Worm (Caenorhabditis elegans) whole organism, L3 larva: ENCODE data around the gene R02F2.9.

Source experiments
- R02D3.7 ChIP-seq: fragments of 150-350 bp; optimal IDR thresholded peaks from 2 replicates; lab custom pipeline; 2014; ENCODE audit warnings: missing biosample characterization, missing genetic modification characterization
- ZK546.5 ChIP-seq: sonication (generic microtip); optimal IDR thresholded peaks from 2 replicates; lab custom pipeline; 2017; ENCODE audit warnings: missing biosample characterization, missing genetic modification characterization
- aly-2 ChIP-seq: fragments of 150-350 bp; optimal IDR thresholded peaks from 2 replicates; lab custom pipeline; 2014; ENCODE audit warnings: missing biosample characterization, missing genetic modification characterization
- ama-1 ChIP-seq: fragments of 150-350 bp; optimal IDR thresholded peaks from 2 replicates; lab custom pipeline; 2018
- ceh-16 ChIP-seq: sonication (generic microtip); optimal IDR thresholded peaks from 2 replicates; lab custom pipeline; 2017; ENCODE audit warnings: missing biosample characterization, missing genetic modification characterization
- ceh-28 ChIP-seq: fragments of 150-350 bp; optimal IDR thresholded peaks from 2 replicates; lab custom pipeline; 2014; ENCODE audit warnings: missing biosample characterization, missing genetic modification reagents, missing genetic modification characterization
- daf-12 ChIP-seq: fragments of 150-350 bp; optimal IDR thresholded peaks from 2 replicates; lab custom pipeline; 2014; ENCODE audit warnings: missing biosample characterization, missing genetic modification reagents, missing genetic modification characterization
- egl-27 ChIP-seq: sonication (generic microtip); optimal IDR thresholded peaks from 4 replicates; lab custom pipeline; 2017; ENCODE audit warnings: missing biosample characterization, missing genetic modification reagents, missing genetic modification characterization
- egl-5 ChIP-seq: fragments of 150-350 bp; optimal IDR thresholded peaks from 2 replicates; lab custom pipeline; 2017; ENCODE audit warnings: missing biosample characterization, missing genetic modification reagents, missing genetic modification characterization, inconsistent platforms
- elt-2 ChIP-seq: sonication (generic microtip); optimal IDR thresholded peaks from 2 replicates; lab custom pipeline; 2016; ENCODE audit warnings: missing genetic modification reagents, mild to moderate bottlenecking, missing genetic modification characterization, missing compliant biosample characterization
- elt-3 ChIP-seq, 3 experiments: fragments of 150-350 bp in 1 of 3; sonication (generic microtip) in 2 of 3; optimal IDR thresholded peaks; 2 replicates in 2 of 3; 4 replicates in 1 of 3; lab custom pipeline; 2014 to 2017; ENCODE audit warnings: missing biosample characterization in 3 of 3, missing genetic modification characterization in 3 of 3
- eor-1 ChIP-seq, 2 experiments: fragments of 150-350 bp; optimal IDR thresholded peaks; 2 replicates each; lab custom pipeline; 2014 to 2018; ENCODE audit warnings: missing biosample characterization in 2 of 2, missing genetic modification characterization in 2 of 2
- fos-1 ChIP-seq: fragments of 150-350 bp; optimal IDR thresholded peaks from 2 replicates; lab custom pipeline; 2014; ENCODE audit warnings: missing biosample characterization, missing genetic modification characterization
- hmg-11 ChIP-seq: sonication (generic microtip); optimal IDR thresholded peaks from 2 replicates; lab custom pipeline; 2016; ENCODE audit warnings: missing genetic modification characterization, missing compliant biosample characterization
- jun-1 ChIP-seq: fragments of 150-350 bp; optimal IDR thresholded peaks from 2 replicates; lab custom pipeline; 2014; ENCODE audit warnings: missing biosample characterization, missing genetic modification reagents, missing genetic modification characterization
- lin-15B ChIP-seq: fragments of 150-350 bp; optimal IDR thresholded peaks from 2 replicates; lab custom pipeline; 2014; ENCODE audit warnings: missing biosample characterization, missing genetic modification characterization
- lin-39 ChIP-seq: fragments of 150-350 bp; optimal IDR thresholded peaks from 2 replicates; lab custom pipeline; 2018; ENCODE audit warnings: missing biosample characterization, missing genetic modification reagents, missing genetic modification characterization
- lsy-12 ChIP-seq: sonication (generic microtip); optimal IDR thresholded peaks from 2 replicates; lab custom pipeline; 2016; ENCODE audit warnings: mild to moderate bottlenecking, missing genetic modification characterization, missing compliant biosample characterization
- mdl-1 ChIP-seq: fragments of 150-350 bp; optimal IDR thresholded peaks from 2 replicates; lab custom pipeline; 2014; ENCODE audit warnings: missing biosample characterization, missing genetic modification characterization
- mml-1 ChIP-seq: fragments of 150-350 bp; sonication (generic microtip); optimal IDR thresholded peaks from 3 replicates; lab custom pipeline; 2014; ENCODE audit warnings: missing biosample characterization, missing genetic modification characterization
- nfya-1 ChIP-seq: sonication (generic microtip); optimal IDR thresholded peaks from 2 replicates; lab custom pipeline; 2017; ENCODE audit warnings: missing genetic modification characterization, mild to moderate bottlenecking, missing compliant biosample characterization, antibody characterized with exemption, moderate library complexity; ENCODE audit not compliant: insufficient read depth
- nhr-12 ChIP-seq: fragments of 150-350 bp; optimal IDR thresholded peaks from 2 replicates; lab custom pipeline; 2014; ENCODE audit warnings: missing biosample characterization, missing genetic modification characterization
- nhr-23 ChIP-seq: fragments of 150-350 bp; optimal IDR thresholded peaks from 2 replicates; lab custom pipeline; 2014; ENCODE audit warnings: missing biosample characterization, missing genetic modification reagents, missing genetic modification characterization
- nhr-25 ChIP-seq: sonication (generic microtip); optimal IDR thresholded peaks from 2 replicates; lab custom pipeline; 2017; ENCODE audit warnings: missing biosample characterization, missing genetic modification characterization
- nhr-28 ChIP-seq: fragments of 150-350 bp; optimal IDR thresholded peaks from 2 replicates; lab custom pipeline; 2014; ENCODE audit warnings: missing biosample characterization, missing genetic modification characterization
- pha-4 ChIP-seq: fragments of 150-350 bp; optimal IDR thresholded peaks from 2 replicates; lab custom pipeline; 2014; ENCODE audit warnings: missing biosample characterization, missing genetic modification reagents, missing genetic modification characterization
- pqm-1 ChIP-seq: fragments of 150-350 bp; optimal IDR thresholded peaks from 2 replicates; lab custom pipeline; 2017; ENCODE audit warnings: missing biosample characterization, missing genetic modification characterization, inconsistent platforms
- sea-2 ChIP-seq: fragments of 150-350 bp; sonication (generic microtip); optimal IDR thresholded peaks from 4 replicates; lab custom pipeline; 2014; ENCODE audit warnings: missing biosample characterization, missing genetic modification reagents, missing genetic modification characterization
- skn-1 ChIP-seq: fragments of 150-350 bp; optimal IDR thresholded peaks from 2 replicates; lab custom pipeline; 2014; ENCODE audit warnings: missing biosample characterization, missing genetic modification characterization
- snpc-4 ChIP-seq: fragments of 150-350 bp; optimal IDR thresholded peaks from 2 replicates; lab custom pipeline; 2014; ENCODE audit warnings: missing biosample characterization, missing genetic modification characterization
- tbx-2 ChIP-seq: sonication (generic microtip); optimal IDR thresholded peaks from 2 replicates; lab custom pipeline; 2016; ENCODE audit warnings: mild to moderate bottlenecking, missing genetic modification characterization, missing compliant biosample characterization
- unc-39 ChIP-seq: sonication (generic microtip); optimal IDR thresholded peaks from 4 replicates; lab custom pipeline; 2017; ENCODE audit warnings: missing biosample characterization, missing genetic modification characterization
- ztf-11 ChIP-seq: fragments of 150-350 bp; optimal IDR thresholded peaks from 2 replicates; lab custom pipeline; 2014; ENCODE audit warnings: missing biosample characterization, missing genetic modification characterization

Gene R02F2.9

DNA sequence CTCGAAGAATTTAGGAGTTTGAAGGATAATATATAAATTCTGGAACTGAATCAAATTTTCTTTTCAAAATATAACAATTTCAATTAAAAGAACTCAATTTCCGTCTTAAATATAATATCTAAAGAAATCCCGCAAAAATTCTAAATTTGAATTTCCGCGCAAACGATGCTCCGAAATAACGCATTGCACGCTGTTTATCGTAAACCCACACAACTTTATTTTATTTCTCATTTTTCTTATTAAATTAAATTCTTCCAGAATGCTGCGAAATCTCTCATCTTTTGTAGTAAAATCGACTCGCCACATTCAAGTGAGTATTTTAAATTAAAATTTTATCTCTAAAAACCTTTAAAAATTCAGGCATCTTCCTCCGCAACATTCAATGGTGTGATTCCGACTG lies at the start of gene R02F2.9:
Gene R02F2.9, plus strand, starts transcription at position 218 of the 400 bp plus-strand sequence.
- TF ChIP-seq lin-15B (tag; lab: Kevin White, UChicago): peak; percentile 54
- TF ChIP-seq skn-1: no peak
- TF ChIP-seq R02D3.7: peak; percentile 96
- no peak for TF ChIP-seq fos-1 (tag; lab: Kevin White, UChicago)
- peak; percentile 0 for TF ChIP-seq nhr-25 (tag; lab: Kevin White, UChicago)
- TF ChIP-seq nhr-23 (tag; lab: Kevin White, UChicago): peak; percentile 67
- no peak for TF ChIP-seq lsy-12 (tag; lab: Kevin White, UChicago)

DNA sequence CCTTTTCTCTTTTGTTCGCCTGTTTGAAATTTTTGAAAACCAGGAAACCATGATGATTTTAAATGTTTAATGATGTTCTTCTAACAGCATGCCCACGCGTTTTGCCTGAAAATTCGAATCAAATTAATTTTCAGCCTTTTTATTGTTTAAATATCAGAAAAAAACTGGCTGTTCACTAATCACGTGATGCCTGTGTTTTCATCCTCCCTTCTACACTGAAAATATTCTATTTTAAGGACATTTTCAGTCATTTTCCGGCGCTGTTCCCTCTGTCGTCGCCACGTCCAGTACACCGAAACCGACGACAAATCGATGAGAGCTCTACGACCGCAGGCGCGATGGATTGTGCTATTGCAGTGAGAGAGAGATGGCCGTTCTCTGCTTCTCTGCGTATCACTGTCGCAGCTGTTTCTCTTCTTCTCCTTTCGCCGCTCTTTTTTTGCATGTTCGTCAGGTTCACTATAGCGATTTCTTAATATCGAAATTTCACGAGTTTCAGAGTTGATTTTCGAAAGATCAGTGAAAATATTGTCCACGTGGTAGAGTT lies 49.2 kb upstream of the R02F2.9 start, which contains the start of gene F48E8.8:
Gene F48E8.8, minus strand, starts transcription at position 51 of the 547 bp plus-strand sequence.
- TF ChIP-seq fos-1 (tag; lab: Kevin White, UChicago): no peak
- TF ChIP-seq elt-2 (tag; lab: Kevin White, UChicago): peak; percentile 26
- no peak for TF ChIP-seq R02D3.7
- TF ChIP-seq pha-4 (tag; lab: Kevin White, UChicago): peak; percentile 64
- no peak for TF ChIP-seq mml-1
- no peak for TF ChIP-seq sea-2
- TF ChIP-seq ZK546.5 (tag; lab: Kevin White, UChicago): no peak
- TF ChIP-seq nhr-28 (tag; lab: Kevin White, UChicago): no peak
- peak; percentile 80 for TF ChIP-seq nfya-1
- peak; percentile 62 for TF ChIP-seq lin-15B (tag; lab: Kevin White, UChicago)
- TF ChIP-seq nhr-12 (tag; lab: Kevin White, UChicago): no peak
- TF ChIP-seq nhr-23 (tag; lab: Kevin White, UChicago): no peak
- peak; percentile 11 for TF ChIP-seq tbx-2 (tag; lab: Kevin White, UChicago)
- peak; percentile 80 for TF ChIP-seq lin-39
- no peak for TF ChIP-seq ama-1 (lab: Kevin White, UChicago)
- no peak for TF ChIP-seq daf-12 (tag; lab: Kevin White, UChicago)
- TF ChIP-seq eor-1 (tag; optimal IDR thresholded peaks at IDR 0.05; lab: Kevin White, UChicago): no peak
- peak; percentile 79 for TF ChIP-seq hmg-11 (tag; lab: Kevin White, UChicago)
- TF ChIP-seq snpc-4: no peak
- peak; percentile 43 for TF ChIP-seq ceh-28
- TF ChIP-seq egl-5 (tag; lab: Kevin White, UChicago): peak; percentile 51

DNA sequence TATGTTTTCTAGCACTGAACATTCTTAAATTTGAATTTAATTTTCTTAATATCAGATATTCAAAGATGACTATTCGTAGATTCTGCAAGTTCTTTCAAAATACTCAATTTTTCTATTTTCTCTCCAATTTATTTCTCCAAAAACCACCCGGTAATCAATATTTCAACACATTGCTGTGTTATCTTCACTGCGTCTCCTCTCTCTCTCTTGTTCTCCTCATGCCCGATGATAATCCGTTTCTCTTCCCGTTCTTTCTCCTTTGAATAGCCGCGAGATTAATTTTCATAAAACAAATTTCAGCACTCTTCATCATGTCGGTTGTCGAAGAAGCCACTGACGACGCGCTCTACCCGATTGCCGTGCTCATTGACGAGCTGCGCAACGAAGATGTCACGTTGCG lies 48.6 kb upstream of the R02F2.9 start, which contains the start of gene paa-1:
Gene paa-1, plus strand, starts transcription at position 301 of the 400 bp plus-strand sequence.
- TF ChIP-seq pqm-1 (tag; lab: Kevin White, UChicago) (no peak), eor-1 (tag; optimal IDR thresholded peaks at IDR 0.05; lab: Kevin White, UChicago) (no peak), ZK546.5 (tag; lab: Kevin White, UChicago) (no peak), snpc-4 (no peak), nhr-28 (tag; lab: Kevin White, UChicago) (no peak), ztf-11 (tag; lab: Kevin White, UChicago) (no peak), egl-27 (tag; lab: Kevin White, UChicago) (no peak), nfya-1 (no peak), aly-2 (tag; lab: Kevin White, UChicago) (no peak), ama-1 (lab: Kevin White, UChicago) (no peak), elt-3 (tag; optimal IDR thresholded peaks at IDR 0.05; lab: Kevin White, UChicago) (no peak), egl-5 (tag; lab: Kevin White, UChicago) (no peak), nhr-23 (tag; lab: Kevin White, UChicago) (no peak)

DNA sequence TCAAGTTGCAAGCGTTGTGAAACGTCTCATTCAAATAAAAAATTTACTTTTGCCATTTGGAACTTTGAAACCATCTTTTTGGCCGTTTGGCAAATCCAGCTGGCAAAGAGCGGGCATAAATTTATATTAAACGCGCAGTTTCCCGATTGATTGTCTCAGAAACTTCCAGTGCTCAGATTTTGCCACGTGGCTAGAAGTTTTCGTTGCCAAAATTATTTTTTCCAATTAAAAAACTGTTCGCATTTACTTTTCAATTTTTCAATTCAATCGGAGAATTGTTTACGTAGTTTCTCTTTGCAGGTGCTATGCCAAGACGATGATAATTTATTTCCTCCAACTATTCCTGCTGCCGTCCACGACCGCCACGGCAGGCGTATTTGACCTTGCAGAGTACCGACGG lies 45.7 kb upstream of the R02F2.9 start, which contains the start of gene F48E8.4:
Gene F48E8.4, plus strand, starts transcription at position 301 of the 400 bp plus-strand sequence.
- TF ChIP-seq nhr-25 (tag; lab: Kevin White, UChicago) (peak; percentile 13), elt-2 (tag; lab: Kevin White, UChicago) (no peak)
- TF ChIP-seq, all 47 proteins: peak for 1

DNA sequence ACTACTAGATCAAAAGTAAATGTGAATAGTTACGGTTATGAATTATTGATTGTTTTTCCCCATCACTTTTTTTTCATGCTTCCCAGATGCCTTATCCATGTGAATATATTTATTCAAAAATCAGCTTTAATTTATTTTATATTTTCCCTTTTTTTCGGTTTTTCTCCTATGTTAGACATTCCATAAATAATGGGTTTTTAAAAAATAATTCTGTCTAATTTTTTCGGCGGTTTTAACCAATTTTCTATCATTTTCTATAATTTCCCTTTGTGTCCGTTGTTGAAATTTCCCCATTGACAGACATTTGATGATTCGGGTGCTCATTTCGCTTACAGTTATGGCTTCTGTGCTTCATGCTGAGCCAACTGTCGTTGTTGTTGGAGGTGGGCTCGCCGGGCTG lies 37.9 kb upstream of the R02F2.9 start, which contains the start of gene F48E8.3:
Gene F48E8.3, plus strand, starts transcription at position 301 of the 400 bp plus-strand sequence.
- no peak for TF ChIP-seq hmg-11 (tag; lab: Kevin White, UChicago)
- TF ChIP-seq unc-39 (tag; lab: Kevin White, UChicago): no peak
- no peak for TF ChIP-seq jun-1
- no peak for TF ChIP-seq mml-1
- no peak for TF ChIP-seq fos-1 (tag; lab: Kevin White, UChicago)
- TF ChIP-seq elt-2 (tag; lab: Kevin White, UChicago): no peak
- no peak for TF ChIP-seq skn-1
- TF ChIP-seq lin-39: no peak
- TF ChIP-seq mdl-1 (tag; lab: Kevin White, UChicago): no peak
- no peak for TF ChIP-seq ceh-16
